Worm (Caenorhabditis elegans) whole organism, L2 larva: ENCODE data around the gene gsr-1.
A peak's percentile ranks its signal among the peaks of the same experiment; 100 is the strongest.

Source experiments
- C34F6.9 ChIP-seq: fragments of 150-350 bp; optimal IDR thresholded peaks from 2 replicates; lab custom pipeline; 2014; ENCODE audit warnings: missing biosample characterization, missing genetic modification characterization
- F13H6.1 ChIP-seq: sonication (generic microtip); optimal IDR thresholded peaks from 2 replicates; lab custom pipeline; 2016; ENCODE audit warnings: missing genetic modification characterization, missing compliant biosample characterization
- R02D3.7 ChIP-seq: fragments of 150-350 bp; optimal IDR thresholded peaks from 2 replicates; lab custom pipeline; 2014; ENCODE audit warnings: missing biosample characterization, missing genetic modification characterization
- ZK546.5 ChIP-seq: sonication (generic microtip); optimal IDR thresholded peaks from 2 replicates; lab custom pipeline; 2017; ENCODE audit warnings: missing biosample characterization, missing genetic modification characterization
- alr-1 ChIP-seq: fragments of 150-350 bp; optimal IDR thresholded peaks from 2 replicates; lab custom pipeline; 2014; ENCODE audit warnings: missing biosample characterization, missing genetic modification characterization
- aly-2 ChIP-seq: fragments of 150-350 bp; optimal IDR thresholded peaks from 2 replicates; lab custom pipeline; 2014; ENCODE audit warnings: missing biosample characterization, missing genetic modification characterization
- ama-1 ChIP-seq: fragments of 150-350 bp; optimal IDR thresholded peaks from 2 replicates; lab custom pipeline; 2018; ENCODE audit warnings: inconsistent platforms
- blmp-1 ChIP-seq: sonication (generic microtip); optimal IDR thresholded peaks from 2 replicates; lab custom pipeline; 2017; ENCODE audit warnings: missing genetic modification characterization, mild to moderate bottlenecking, missing compliant biosample characterization, antibody characterized with exemption, moderate library complexity; ENCODE audit not compliant: insufficient read depth
- ceh-16 ChIP-seq: fragments of 150-350 bp; optimal IDR thresholded peaks from 2 replicates; lab custom pipeline; 2014; ENCODE audit warnings: missing biosample characterization, missing genetic modification characterization
- crh-2 ChIP-seq: sonication (generic microtip); optimal IDR thresholded peaks from 2 replicates; lab custom pipeline; 2017; ENCODE audit warnings: missing biosample characterization, missing genetic modification characterization
- egl-27 ChIP-seq: sonication (generic microtip); optimal IDR thresholded peaks from 3 replicates; lab custom pipeline; 2017; ENCODE audit warnings: missing biosample characterization, missing genetic modification reagents, missing genetic modification characterization
- elt-1 ChIP-seq: fragments of 150-350 bp; optimal IDR thresholded peaks from 2 replicates; lab custom pipeline; 2014; ENCODE audit warnings: missing biosample characterization, missing genetic modification characterization
- elt-3 ChIP-seq: sonication (generic microtip); optimal IDR thresholded peaks from 2 replicates; lab custom pipeline; 2017; ENCODE audit warnings: missing biosample characterization, missing genetic modification characterization
- fos-1 ChIP-seq: fragments of 150-350 bp; optimal IDR thresholded peaks from 2 replicates; lab custom pipeline; 2014; ENCODE audit warnings: missing biosample characterization, missing genetic modification characterization
- gmeb-1 ChIP-seq: fragments of 150-350 bp; optimal IDR thresholded peaks from 2 replicates; lab custom pipeline; 2014; ENCODE audit warnings: missing biosample characterization, missing genetic modification characterization
- lin-11 ChIP-seq: fragments of 150-350 bp; sonication (generic microtip); optimal IDR thresholded peaks from 2 replicates; lab custom pipeline; 2014; ENCODE audit warnings: missing biosample characterization, missing genetic modification characterization, inconsistent platforms, mixed read lengths
- lin-13 ChIP-seq: fragments of 150-350 bp; optimal IDR thresholded peaks from 2 replicates; lab custom pipeline; 2014; ENCODE audit warnings: missing biosample characterization, missing genetic modification reagents, missing genetic modification characterization
- lin-39 ChIP-seq: fragments of 150-350 bp; optimal IDR thresholded peaks from 2 replicates; lab custom pipeline; 2014; ENCODE audit warnings: missing biosample characterization, missing genetic modification reagents, missing genetic modification characterization
- lsy-2 ChIP-seq, 2 experiments: fragments of 150-350 bp in 1 of 2; sonication (generic microtip) in 1 of 2; optimal IDR thresholded peaks; 2 replicates each; lab custom pipeline; 2014 to 2017; ENCODE audit warnings: missing biosample characterization in 2 of 2, missing genetic modification characterization in 2 of 2
- mbf-1 ChIP-seq: sonication (generic microtip); optimal IDR thresholded peaks from 2 replicates; lab custom pipeline; 2017; ENCODE audit warnings: missing biosample characterization, missing genetic modification characterization
- mdl-1 ChIP-seq, 2 experiments: fragments of 150-350 bp in 1 of 2; sonication (generic microtip) in 1 of 2; optimal IDR thresholded peaks; 2 replicates each; lab custom pipeline; 2017; ENCODE audit warnings: missing biosample characterization in 2 of 2, missing genetic modification characterization in 2 of 2
- nhr-10 ChIP-seq: sonication (generic microtip); optimal IDR thresholded peaks from 2 replicates; lab custom pipeline; 2017; ENCODE audit warnings: missing biosample characterization, missing genetic modification characterization
- nhr-11 ChIP-seq: fragments of 150-350 bp; optimal IDR thresholded peaks from 2 replicates; lab custom pipeline; 2014; ENCODE audit warnings: missing biosample characterization, missing genetic modification characterization
- nhr-12 ChIP-seq: fragments of 150-350 bp; optimal IDR thresholded peaks from 2 replicates; lab custom pipeline; 2014; ENCODE audit warnings: missing biosample characterization, missing genetic modification characterization
- nhr-129 ChIP-seq: fragments of 150-350 bp; optimal IDR thresholded peaks from 2 replicates; lab custom pipeline; 2014; ENCODE audit warnings: missing biosample characterization, missing genetic modification characterization
- nhr-21 ChIP-seq: fragments of 150-350 bp; optimal IDR thresholded peaks from 2 replicates; lab custom pipeline; 2014; ENCODE audit warnings: missing biosample characterization, missing genetic modification characterization
- nhr-23 ChIP-seq: fragments of 150-350 bp; optimal IDR thresholded peaks from 2 replicates; lab custom pipeline; 2014; ENCODE audit warnings: missing biosample characterization, missing genetic modification reagents, missing genetic modification characterization
- nhr-237 ChIP-seq: fragments of 150-350 bp; optimal IDR thresholded peaks from 2 replicates; lab custom pipeline; 2014; ENCODE audit warnings: missing biosample characterization, missing genetic modification characterization
- nhr-25 ChIP-seq: fragments of 150-350 bp; sonication (generic microtip); optimal IDR thresholded peaks from 3 replicates; lab custom pipeline; 2014; ENCODE audit warnings: missing biosample characterization, missing genetic modification characterization
- nhr-6 ChIP-seq: fragments of 150-350 bp; optimal IDR thresholded peaks from 2 replicates; lab custom pipeline; 2014; ENCODE audit warnings: missing biosample characterization, missing genetic modification characterization
- peb-1 ChIP-seq: fragments of 150-350 bp; optimal IDR thresholded peaks from 2 replicates; lab custom pipeline; 2014; ENCODE audit warnings: missing biosample characterization, missing genetic modification characterization
- sma-3 ChIP-seq: sonication (generic microtip); optimal IDR thresholded peaks from 2 replicates; lab custom pipeline; 2016; ENCODE audit warnings: missing genetic modification reagents, missing genetic modification characterization, missing compliant biosample characterization
- sma-9 ChIP-seq, 2 experiments: fragments of 150-350 bp in 1 of 2; sonication (generic microtip) in 1 of 2; optimal IDR thresholded peaks; 2 replicates each; lab custom pipeline; 2014 to 2016; ENCODE audit warnings: missing genetic modification characterization in 2 of 2, mild to moderate bottlenecking in 1 of 2, missing biosample characterization in 1 of 2, missing compliant biosample characterization in 1 of 2, missing genetic modification reagents in 1 of 2, moderate library complexity in 1 of 2
- snpc-4 ChIP-seq: fragments of 150-350 bp; optimal IDR thresholded peaks from 2 replicates; lab custom pipeline; 2014; ENCODE audit warnings: missing biosample characterization, missing genetic modification characterization
- unc-39 ChIP-seq: fragments of 150-350 bp; optimal IDR thresholded peaks from 2 replicates; lab custom pipeline; 2014; ENCODE audit warnings: missing biosample characterization, missing genetic modification characterization
- unc-55 ChIP-seq: fragments of 150-350 bp; sonication (generic microtip); optimal IDR thresholded peaks from 3 replicates; lab custom pipeline; 2014; ENCODE audit warnings: missing biosample characterization, missing genetic modification reagents, missing genetic modification characterization
- zag-1 ChIP-seq: fragments of 150-350 bp; optimal IDR thresholded peaks from 2 replicates; lab custom pipeline; 2014; ENCODE audit warnings: missing biosample characterization, missing genetic modification characterization
- ztf-11 ChIP-seq: sonication (generic microtip); optimal IDR thresholded peaks from 2 replicates; lab custom pipeline; 2017; ENCODE audit warnings: missing biosample characterization, missing genetic modification characterization

The gsr-1 gene

DNA sequence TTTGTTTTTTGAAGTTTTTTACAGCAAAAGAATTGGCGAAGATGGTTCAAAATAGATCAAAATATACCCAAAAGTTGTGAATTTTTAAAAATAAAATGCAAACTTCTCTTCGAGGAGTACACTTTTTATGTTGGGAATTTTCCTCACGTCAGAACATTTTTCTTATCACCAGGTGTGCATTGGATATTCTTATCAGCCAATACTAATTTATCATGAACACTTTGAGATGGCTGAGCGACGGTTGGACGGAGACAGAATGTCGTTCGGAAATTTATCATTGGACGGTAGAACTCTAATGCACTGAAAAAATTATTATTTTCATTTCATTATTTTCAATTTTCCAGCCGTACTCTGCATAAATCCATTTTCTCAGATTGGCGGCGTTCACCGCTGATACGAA lies 1.4 kb upstream of the gsr-1 start:
- TF ChIP-seq fos-1 (tag; lab: Kevin White, UChicago): peak; percentile 54
- TF ChIP-seq ama-1: no peak
- no peak for TF ChIP-seq blmp-1 (tag; lab: Kevin White, UChicago)
- TF ChIP-seq unc-39 (tag; lab: Kevin White, UChicago): no peak
- no peak for TF ChIP-seq gmeb-1
- no peak for TF ChIP-seq C34F6.9 (tag; lab: Kevin White, UChicago)
- TF ChIP-seq, all 48 proteins: peak for 1

DNA sequence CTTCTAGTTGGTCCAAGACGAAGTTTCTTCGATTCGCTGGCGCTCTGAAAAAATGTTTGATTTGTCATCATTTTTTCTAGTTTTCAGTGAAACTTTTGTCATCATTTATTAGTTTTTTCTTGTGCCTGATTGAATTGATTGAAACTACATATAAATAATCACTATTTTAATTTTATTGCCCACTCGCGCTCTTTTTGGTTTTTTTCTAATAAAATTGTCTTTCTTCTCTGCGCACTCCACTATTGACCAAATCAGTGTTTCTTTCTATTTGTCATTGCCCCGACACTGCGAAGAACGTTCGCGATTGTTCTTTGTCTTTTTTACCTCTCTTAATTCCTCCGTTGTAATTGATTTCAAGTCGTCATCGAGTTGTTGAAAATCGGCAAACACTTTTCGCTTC lies 441 bp upstream of the gsr-1 start:
- TF ChIP-seq fos-1 (tag; lab: Kevin White, UChicago) (peak; percentile 35), nhr-10 (tag; lab: Kevin White, UChicago) (no peak), sma-9 (GFP tag; optimal IDR thresholded peaks at IDR 0.05; lab: Kevin White, UChicago) (no peak), sma-9 (tag; optimal IDR thresholded peaks at IDR 0.05; lab: Kevin White, UChicago) (no peak), elt-3 (tag; lab: Kevin White, UChicago) (no peak), nhr-129 (tag; lab: Kevin White, UChicago) (no peak), lin-11 (tag; lab: Kevin White, UChicago) (no peak), R02D3.7 (tag; lab: Kevin White, UChicago) (no peak), sma-3 (GFP tag; lab: Kevin White, UChicago) (peak; percentile 22), ztf-11 (tag; lab: Kevin White, UChicago) (no peak), nhr-25 (tag; lab: Kevin White, UChicago) (peak; percentile 7), mbf-1 (tag; lab: Kevin White, UChicago) (no peak), blmp-1 (tag; lab: Kevin White, UChicago) (no peak)

DNA sequence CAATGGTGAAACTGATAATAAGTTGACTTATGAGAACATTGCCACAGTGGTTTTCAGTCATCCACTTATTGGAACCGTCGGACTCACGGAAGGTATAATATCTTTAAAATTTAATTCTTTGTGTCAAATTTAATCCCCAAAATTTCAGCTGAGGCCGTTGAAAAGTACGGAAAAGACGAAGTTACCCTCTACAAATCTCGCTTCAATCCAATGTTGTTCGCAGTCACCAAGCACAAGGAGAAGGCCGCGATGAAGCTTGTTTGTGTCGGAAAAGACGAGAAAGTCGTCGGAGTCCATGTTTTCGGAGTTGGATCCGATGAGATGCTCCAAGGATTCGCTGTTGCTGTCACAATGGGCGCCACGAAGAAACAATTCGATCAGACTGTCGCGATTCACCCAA lies 1.7 kb downstream of the gsr-1 start:
- TF ChIP-seq nhr-25 (tag; lab: Kevin White, UChicago) (no peak), alr-1 (tag; lab: Kevin White, UChicago) (no peak), C34F6.9 (tag; lab: Kevin White, UChicago) (no peak), unc-39 (tag; lab: Kevin White, UChicago) (no peak), blmp-1 (tag; lab: Kevin White, UChicago) (no peak), nhr-12 (tag; lab: Kevin White, UChicago) (no peak), mdl-1 (tag; optimal IDR thresholded peaks at IDR 0.05; lab: Kevin White, UChicago) (no peak), nhr-129 (tag; lab: Kevin White, UChicago) (no peak)

DNA sequence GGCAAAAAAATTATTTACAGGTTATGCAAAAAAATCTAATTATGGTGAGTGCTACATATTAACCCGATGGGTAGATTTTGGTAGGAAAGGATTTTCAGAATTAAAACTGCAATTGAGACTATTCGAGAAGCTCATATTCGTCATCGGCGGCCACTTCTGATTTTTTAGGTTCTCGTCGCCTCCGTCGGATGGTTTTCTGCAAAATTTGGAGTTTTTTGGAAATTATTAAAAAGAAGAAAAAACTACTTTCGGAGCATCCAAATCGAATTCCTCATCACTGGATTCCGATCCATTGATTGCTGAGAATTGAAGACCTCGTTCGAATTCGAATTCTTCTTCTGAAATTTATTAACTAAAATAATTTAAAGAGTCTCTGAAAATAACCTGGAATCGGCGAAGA lies 2.3 kb downstream of the gsr-1 start:
- TF ChIP-seq unc-39 (tag; lab: Kevin White, UChicago) (no peak), ceh-16 (no peak), mdl-1 (tag; optimal IDR thresholded peaks at IDR 0.05; lab: Kevin White, UChicago) (no peak), nhr-6 (tag; lab: Kevin White, UChicago) (no peak), blmp-1 (tag; lab: Kevin White, UChicago) (no peak), lsy-2 (tag; optimal IDR thresholded peaks at IDR 0.05; lab: Kevin White, UChicago) (no peak), ama-1 (no peak), alr-1 (tag; lab: Kevin White, UChicago) (no peak), fos-1 (tag; lab: Kevin White, UChicago) (no peak), zag-1 (tag; lab: Kevin White, UChicago) (no peak), snpc-4 (tag; lab: Kevin White, UChicago) (no peak), egl-27 (tag; lab: Kevin White, UChicago) (no peak), sma-3 (GFP tag; lab: Kevin White, UChicago) (no peak), elt-3 (tag; lab: Kevin White, UChicago) (no peak), R02D3.7 (tag; lab: Kevin White, UChicago) (no peak), lin-39 (tag; lab: Kevin White, UChicago) (no peak), F13H6.1 (tag; lab: Kevin White, UChicago) (no peak), crh-2 (no peak), nhr-21 (tag; lab: Kevin White, UChicago) (no peak)

DNA sequence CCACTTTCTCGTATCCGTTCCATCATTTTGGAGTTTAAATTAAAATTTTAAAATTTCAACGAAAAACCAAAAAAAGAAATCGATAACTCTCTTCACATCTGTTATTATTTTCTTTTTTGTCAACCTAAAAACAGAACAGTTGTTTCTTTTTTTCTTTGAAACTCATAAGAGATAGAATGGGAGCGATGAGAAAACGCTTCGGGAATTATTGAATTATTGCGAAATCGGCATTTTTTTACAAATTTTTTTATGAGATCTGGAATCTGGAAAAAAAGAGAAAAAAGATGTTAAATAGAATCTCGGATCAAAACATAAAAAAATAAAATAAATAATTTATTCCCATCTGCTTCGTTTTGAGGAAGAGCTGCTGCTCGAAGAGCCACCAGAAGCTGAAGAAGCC lies 6.8 kb downstream of the gsr-1 start, which contains the start of gene C46F11.5:
Gene C46F11.5 (minus strand): TSS at position 128 of the 400 bp plus-strand sequence.
- TF ChIP-seq elt-1: no peak
- no peak for TF ChIP-seq peb-1
- TF ChIP-seq zag-1 (tag; lab: Kevin White, UChicago): no peak
- no peak for TF ChIP-seq nhr-6 (tag; lab: Kevin White, UChicago)
- no peak for TF ChIP-seq lin-39 (tag; lab: Kevin White, UChicago)
- no peak for TF ChIP-seq lin-13 (GFP tag; lab: Kevin White, UChicago)
- no peak for TF ChIP-seq nhr-12 (tag; lab: Kevin White, UChicago)
- TF ChIP-seq nhr-23: no peak
- TF ChIP-seq aly-2 (tag; lab: Kevin White, UChicago): no peak
- no peak for TF ChIP-seq elt-3 (tag; lab: Kevin White, UChicago)
- TF ChIP-seq alr-1 (tag; lab: Kevin White, UChicago): no peak
- no peak for TF ChIP-seq ztf-11 (tag; lab: Kevin White, UChicago)
- peak; percentile 7 for TF ChIP-seq nhr-21 (tag; lab: Kevin White, UChicago)
- no peak for TF ChIP-seq nhr-11 (tag; lab: Kevin White, UChicago)
- no peak for TF ChIP-seq unc-55 (GFP tag; lab: Kevin White, UChicago)
- TF ChIP-seq mbf-1 (tag; lab: Kevin White, UChicago): no peak
- TF ChIP-seq ZK546.5 (tag; lab: Kevin White, UChicago): no peak
- TF ChIP-seq sma-9 (GFP tag; optimal IDR thresholded peaks at IDR 0.05; lab: Kevin White, UChicago): no peak
- no peak for TF ChIP-seq sma-9 (tag; optimal IDR thresholded peaks at IDR 0.05; lab: Kevin White, UChicago)
- peak; percentile 6 for TF ChIP-seq C34F6.9 (tag; lab: Kevin White, UChicago)
- TF ChIP-seq F13H6.1 (tag; lab: Kevin White, UChicago): no peak
- no peak for TF ChIP-seq ama-1
- no peak for TF ChIP-seq snpc-4 (tag; lab: Kevin White, UChicago)
- no peak for TF ChIP-seq nhr-237 (tag; lab: Kevin White, UChicago)
- TF ChIP-seq lsy-2 (tag; optimal IDR thresholded peaks at IDR 0.05; lab: Kevin White, UChicago): peak in 1 of 2 experiments; percentile 1
- no peak for TF ChIP-seq unc-39 (tag; lab: Kevin White, UChicago)
- TF ChIP-seq blmp-1 (tag; lab: Kevin White, UChicago): no peak
- TF ChIP-seq, all 48 proteins: peak for 3
